Fruit fly (Drosophila melanogaster) whole organism, prepupa: ENCODE measurements around the gene Btk.
A peak's percentile ranks its signal among the peaks of the same experiment; 100 is the strongest.

Source experiments
- Blimp-1 ChIP-seq: fragments of 200-800 bp; sonication (Bioruptor generic); optimal IDR thresholded peaks from 3 replicates; lab custom pipeline; 2017; ENCODE audit warnings: missing biosample characterization, missing genetic modification characterization, mild to moderate bottlenecking, moderate library complexity, missing genetic modification reagents
- CG10631 ChIP-seq: fragments of 200-800 bp; sonication (Bioruptor generic); optimal IDR thresholded peaks from 2 replicates; lab custom pipeline; 2016; ENCODE audit warnings: missing biosample characterization, missing genetic modification characterization
- CG10669 ChIP-seq: fragments of 200-800 bp; sonication (Bioruptor generic); optimal IDR thresholded peaks from 3 replicates; lab custom pipeline; 2018; ENCODE audit warnings: missing biosample characterization, mild to moderate bottlenecking, missing genetic modification characterization, moderate library complexity
- CG11294 ChIP-seq: fragments of 200-800 bp; sonication (Bioruptor generic); IDR thresholded peaks from 2 replicates; pipeline ENCODE4 v1.3.6; 2022; ENCODE audit warnings: missing biosample characterization, missing genetic modification characterization
- CG11762 ChIP-seq: fragments of 200-800 bp; sonication (Bioruptor generic); optimal IDR thresholded peaks from 3 replicates; lab custom pipeline; 2016; ENCODE audit warnings: missing biosample characterization, missing genetic modification characterization; ENCODE audit not compliant: insufficient read depth
- CG11902 ChIP-seq: fragments of 200-800 bp; sonication (Bioruptor generic); optimal IDR thresholded peaks from 3 replicates; lab custom pipeline; 2016; ENCODE audit warnings: missing biosample characterization, missing genetic modification characterization
- CG15336 ChIP-seq: fragments of 200-800 bp; sonication (Bioruptor generic); IDR thresholded peaks from 2 replicates; pipeline ENCODE4 v1.3.6; 2022; ENCODE audit warnings: missing biosample characterization, missing genetic modification characterization
- CG1621 ChIP-seq: fragments of 200-800 bp; sonication (Bioruptor generic); optimal IDR thresholded peaks from 3 replicates; lab custom pipeline; 2018; ENCODE audit warnings: missing biosample characterization, mild to moderate bottlenecking, missing genetic modification characterization
- CG32006 ChIP-seq: fragments of 200-800 bp; sonication (Bioruptor generic); optimal IDR thresholded peaks from 3 replicates; lab custom pipeline; 2017; ENCODE audit warnings: missing biosample characterization, mild to moderate bottlenecking, missing genetic modification characterization
- CG4318 ChIP-seq: fragments of 200-800 bp; sonication (Bioruptor generic); optimal IDR thresholded peaks from 3 replicates; lab custom pipeline; 2017; ENCODE audit warnings: missing biosample characterization, mild to moderate bottlenecking, missing genetic modification characterization
- CG6163 ChIP-seq: fragments of 200-800 bp; sonication (Bioruptor generic); IDR thresholded peaks from 3 replicates; pipeline ENCODE4 v1.3.6; 2022; ENCODE audit warnings: missing biosample characterization, missing genetic modification characterization
- CG6276 ChIP-seq: fragments of 200-800 bp; sonication (Bioruptor generic); optimal IDR thresholded peaks from 2 replicates; lab custom pipeline; 2017; ENCODE audit warnings: missing biosample characterization, mild to moderate bottlenecking, missing genetic modification characterization
- CG6792 ChIP-seq: fragments of 200-800 bp; sonication (Bioruptor generic); optimal IDR thresholded peaks from 3 replicates; lab custom pipeline; 2016; ENCODE audit warnings: missing biosample characterization, missing genetic modification characterization
- CG8119 ChIP-seq: fragments of 200-800 bp; sonication (Bioruptor generic); IDR thresholded peaks from 3 replicates; pipeline ENCODE4 v1.3.6; 2022; ENCODE audit warnings: missing biosample characterization, missing genetic modification characterization
- CG8319 ChIP-seq: fragments of 200-800 bp; sonication (Bioruptor generic); optimal IDR thresholded peaks from 3 replicates; lab custom pipeline; 2016; ENCODE audit warnings: missing biosample characterization, missing genetic modification characterization
- CG8632 ChIP-seq: fragments of 200-800 bp; sonication (Bioruptor generic); optimal IDR thresholded peaks from 3 replicates; lab custom pipeline; 2016; ENCODE audit warnings: missing biosample characterization, missing genetic modification characterization
- Eip75B ChIP-seq: fragments of 200-800 bp; sonication (Bioruptor generic); optimal IDR thresholded peaks from 3 replicates; lab custom pipeline; 2016; ENCODE audit warnings: missing biosample characterization, missing genetic modification characterization
- Eip78C ChIP-seq: fragments of 200-800 bp; sonication (Bioruptor generic); peaks from one replicate; lab custom pipeline; 2016; ENCODE audit warnings: missing biosample characterization, missing genetic modification characterization
- Ets21C ChIP-seq: fragments of 200-800 bp; sonication (Bioruptor generic); optimal IDR thresholded peaks from 3 replicates; lab custom pipeline; 2016; ENCODE audit warnings: missing biosample characterization, missing genetic modification characterization
- Ets96B ChIP-seq: fragments of 200-800 bp; optimal IDR thresholded peaks from 2 replicates; lab custom pipeline; 2019; ENCODE audit warnings: missing biosample characterization, mild to moderate bottlenecking, missing genetic modification characterization, moderate library complexity
- Hr38 ChIP-seq: sonication (Bioruptor generic); optimal IDR thresholded peaks from 2 replicates; lab custom pipeline; 2016; ENCODE audit warnings: missing biosample characterization, missing genetic modification characterization
- Hr39 ChIP-seq: fragments of 200-800 bp; sonication (Bioruptor generic); optimal IDR thresholded peaks from 2 replicates; lab custom pipeline; 2016; ENCODE audit warnings: missing biosample characterization, missing genetic modification characterization
- Hr4 ChIP-seq: fragments of 200-800 bp; sonication (Bioruptor generic); optimal IDR thresholded peaks from 3 replicates; lab custom pipeline; 2016; ENCODE audit warnings: missing biosample characterization, missing genetic modification characterization
- Lpt ChIP-seq: fragments of 200-800 bp; sonication (Bioruptor generic); optimal IDR thresholded peaks from 3 replicates; lab custom pipeline; 2016; ENCODE audit warnings: missing biosample characterization, missing genetic modification characterization
- Met ChIP-seq: fragments of 200-800 bp; sonication (Bioruptor generic); optimal IDR thresholded peaks from 3 replicates; lab custom pipeline; 2016; ENCODE audit warnings: missing biosample characterization, missing genetic modification characterization
- Sox102F ChIP-seq: fragments of 200-800 bp; sonication (Bioruptor generic); optimal IDR thresholded peaks from 2 replicates; lab custom pipeline; 2016; ENCODE audit warnings: missing biosample characterization, mild to moderate bottlenecking, missing genetic modification characterization
- Sox14 ChIP-seq: fragments of 200-800 bp; sonication (Bioruptor generic); optimal IDR thresholded peaks from 3 replicates; lab custom pipeline; 2016; ENCODE audit warnings: missing biosample characterization, missing genetic modification characterization
- achi ChIP-seq: fragments of 200-800 bp; sonication (Bioruptor generic); optimal IDR thresholded peaks from 3 replicates; lab custom pipeline; 2016; ENCODE audit warnings: missing biosample characterization, missing genetic modification characterization
- acj6 ChIP-seq: fragments of 200-800 bp; sonication (Bioruptor generic); optimal IDR thresholded peaks from 3 replicates; lab custom pipeline; 2016; ENCODE audit warnings: missing biosample characterization, missing genetic modification characterization
- cyc ChIP-seq: fragments of 200-800 bp; sonication (Bioruptor generic); optimal IDR thresholded peaks from 3 replicates; lab custom pipeline; 2016; ENCODE audit warnings: missing biosample characterization, missing genetic modification characterization
- dsx ChIP-seq: fragments of 200-800 bp; optimal IDR thresholded peaks from 3 replicates; lab custom pipeline; 2019; ENCODE audit warnings: missing biosample characterization, mild to moderate bottlenecking, missing genetic modification characterization, moderate library complexity; ENCODE audit not compliant: poor library complexity, severe bottlenecking
- eg ChIP-seq: fragments of 200-800 bp; sonication (Bioruptor generic); IDR thresholded peaks from 3 replicates; pipeline ENCODE4 v1.3.6; 2022; ENCODE audit warnings: missing biosample characterization, missing genetic modification characterization
- esn ChIP-seq: fragments of 200-800 bp; sonication (Bioruptor generic); optimal IDR thresholded peaks from 2 replicates; lab custom pipeline; 2016; ENCODE audit warnings: missing biosample characterization, mild to moderate bottlenecking, missing genetic modification characterization, moderate library complexity
- fd85E ChIP-seq: fragments of 200-800 bp; sonication (Bioruptor generic); optimal IDR thresholded peaks from 3 replicates; lab custom pipeline; 2016; ENCODE audit warnings: missing biosample characterization, missing genetic modification characterization
- lz ChIP-seq: fragments of 200-800 bp; sonication (Bioruptor generic); optimal IDR thresholded peaks from 3 replicates; lab custom pipeline; 2016; ENCODE audit warnings: missing biosample characterization, missing genetic modification characterization
- net ChIP-seq: fragments of 200-800 bp; sonication (Bioruptor generic); optimal IDR thresholded peaks from 3 replicates; lab custom pipeline; 2016; ENCODE audit warnings: missing biosample characterization, missing genetic modification characterization
- pdm3 ChIP-seq: fragments of 200-800 bp; sonication (Bioruptor generic); optimal IDR thresholded peaks from 3 replicates; lab custom pipeline; 2016; ENCODE audit warnings: missing biosample characterization, missing genetic modification characterization
- salr ChIP-seq, 2 experiments: fragments of 200-800 bp; sonication (Bioruptor generic); optimal IDR thresholded peaks; 3 replicates each; lab custom pipeline; 2016 to 2018; ENCODE audit warnings: missing biosample characterization in 2 of 2, missing genetic modification characterization in 2 of 2, mild to moderate bottlenecking in 1 of 2
- spab ChIP-seq: fragments of 200-800 bp; sonication (Bioruptor generic); optimal IDR thresholded peaks from 2 replicates; lab custom pipeline; 2017; ENCODE audit warnings: missing biosample characterization, mild to moderate bottlenecking, missing genetic modification characterization, missing genetic modification reagents
- ss ChIP-seq, 2 experiments: fragments of 200-800 bp; sonication (Bioruptor generic); optimal IDR thresholded peaks; 2 replicates in 1 of 2; 3 replicates in 1 of 2; lab custom pipeline; 2017 to 2018; ENCODE audit warnings: mild to moderate bottlenecking in 2 of 2, missing biosample characterization in 2 of 2, missing genetic modification characterization in 2 of 2, moderate library complexity in 1 of 2
- svp ChIP-seq: fragments of 200-800 bp; sonication (Bioruptor generic); peaks from one replicate; lab custom pipeline; 2016; ENCODE audit warnings: missing biosample characterization, missing genetic modification characterization

Btk gene

dm6 chr2L:8296395-8296794 is 4.5 kb downstream of the Btk start:
- TF ChIP-seq Eip78C (GFP tag; lab: Kevin White, UChicago) (peak; percentile 23), Blimp-1 (no peak), CG6163 (GFP tag; lab: Robert Waterston, UW) (no peak)

dm6 chr2L:8294043-8294442 is 6.8 kb downstream of the Btk start:
- TF ChIP-seq CG11294 (GFP tag; lab: Robert Waterston, UW) (no peak), Lpt (GFP tag; lab: Kevin White, UChicago) (no peak), eg (GFP tag; lab: Robert Waterston, UW) (no peak), Hr4 (no peak), dsx (GFP tag; lab: Kevin White, UChicago) (no peak), Sox14 (GFP tag; lab: Kevin White, UChicago) (no peak), CG6163 (GFP tag; lab: Robert Waterston, UW) (no peak), salr (GFP tag; optimal IDR thresholded peaks at IDR 0.05; lab: Kevin White, UChicago) (no peak), CG8632 (GFP tag; lab: Kevin White, UChicago) (no peak), cyc (GFP tag; lab: Kevin White, UChicago) (no peak), CG11762 (GFP tag; lab: Kevin White, UChicago) (no peak)
- TF ChIP-seq, all 60 proteins: peak for 0

- no peak for TF ChIP-seq CG8119 (GFP tag; lab: Robert Waterston, UW)
- peak; percentile 13 for TF ChIP-seq CG6792 (GFP tag; lab: Kevin White, UChicago)
- TF ChIP-seq cyc (GFP tag; lab: Kevin White, UChicago): no peak
- no peak for TF ChIP-seq Blimp-1
- no peak for TF ChIP-seq CG15336
- no peak for TF ChIP-seq CG4318 (GFP tag; lab: Kevin White, UChicago)
- TF ChIP-seq acj6 (GFP tag; lab: Kevin White, UChicago): peak; percentile 46
- no peak for TF ChIP-seq dsx (GFP tag; lab: Kevin White, UChicago)
- no peak for TF ChIP-seq CG11762 (GFP tag; lab: Kevin White, UChicago)
- no peak for TF ChIP-seq spab (GFP tag; lab: Kevin White, UChicago)
- TF ChIP-seq CG10631 (GFP tag; lab: Kevin White, UChicago): no peak
- TF ChIP-seq CG6163 (GFP tag; lab: Robert Waterston, UW): 0 out of 3 replicates have a peak, but pooled peaks have one; percentile 37
- peak; percentile 29 for TF ChIP-seq Ets96B (tag; lab: Kevin White, UChicago)
- TF ChIP-seq CG6276 (GFP tag; lab: Kevin White, UChicago): no peak
- TF ChIP-seq Met (GFP tag; lab: Kevin White, UChicago): peak; percentile 10
- TF ChIP-seq Ets21C: no peak
- no peak for TF ChIP-seq CG32006 (GFP tag; lab: Kevin White, UChicago)
- TF ChIP-seq lz (GFP tag; lab: Kevin White, UChicago): no peak
- TF ChIP-seq svp (GFP tag; lab: Kevin White, UChicago): peak; percentile 53
- TF ChIP-seq Eip75B: peak; percentile 45
- peak; percentile 3 for TF ChIP-seq Hr4
- TF ChIP-seq CG8632 (GFP tag; lab: Kevin White, UChicago): peak; percentile 39
- TF ChIP-seq salr (GFP tag; optimal IDR thresholded peaks at IDR 0.05; lab: Kevin White, UChicago): no peak
- TF ChIP-seq pdm3 (GFP tag; lab: Kevin White, UChicago): no peak
- TF ChIP-seq esn (GFP tag; lab: Kevin White, UChicago): no peak
- TF ChIP-seq Eip78C (GFP tag; lab: Kevin White, UChicago): peak; percentile 63
- peak; percentile 18 for TF ChIP-seq Sox102F (GFP tag; lab: Kevin White, UChicago)
- no peak for TF ChIP-seq fd85E
Measured at dm6 chr2L:8293449-8293848, 7.4 kb downstream of the Btk start.

dm6 chr2L:8292159-8292887 is 8.6 kb downstream of the Btk start:
- peak; percentile 80 for TF ChIP-seq Lpt (GFP tag; lab: Kevin White, UChicago)
- peak; percentile 35 for TF ChIP-seq CG8319
- TF ChIP-seq Sox102F (GFP tag; lab: Kevin White, UChicago): peak; percentile 55
- TF ChIP-seq CG6163 (GFP tag; lab: Robert Waterston, UW): peak; percentile 86
- peak; percentile 46 for TF ChIP-seq Ets96B (tag; lab: Kevin White, UChicago)
- peak; percentile 6 for TF ChIP-seq CG1621 (tag; lab: Kevin White, UChicago)
- peak; percentile 75 for TF ChIP-seq CG11294 (GFP tag; lab: Robert Waterston, UW)
- TF ChIP-seq ss (GFP tag; optimal IDR thresholded peaks at IDR 0.05; lab: Kevin White, UChicago): peak in 1 of 2 experiments; percentile 33
- peak; percentile 66 for TF ChIP-seq lz (GFP tag; lab: Kevin White, UChicago)
- TF ChIP-seq CG11762 (GFP tag; lab: Kevin White, UChicago): peak; percentile 48
- TF ChIP-seq Sox14 (GFP tag; lab: Kevin White, UChicago): peak; percentile 56
- no peak for TF ChIP-seq CG11902 (GFP tag; lab: Kevin White, UChicago)
- TF ChIP-seq Hr38: no peak
- TF ChIP-seq CG10669: peak; percentile 57
- peak; percentile 15 for TF ChIP-seq spab (GFP tag; lab: Kevin White, UChicago)
- TF ChIP-seq CG32006 (GFP tag; lab: Kevin White, UChicago): peak; percentile 92
- peak; percentile 95 for TF ChIP-seq CG15336
- TF ChIP-seq Met (GFP tag; lab: Kevin White, UChicago): peak; percentile 54
- peak; percentile 58 for TF ChIP-seq net (GFP tag; lab: Kevin White, UChicago)
- peak; percentile 71 for TF ChIP-seq achi (GFP tag; lab: Kevin White, UChicago)
- peak; percentile 32 for TF ChIP-seq cyc (GFP tag; lab: Kevin White, UChicago)
- peak; percentile 59 for TF ChIP-seq Hr39
